Fruit fly (Drosophila melanogaster): ENCODE measurements around the gene CG7600.
A peak's percentile ranks its signal among the peaks of the same experiment; 100 is the strongest.

The CG7600 gene

DNA sequence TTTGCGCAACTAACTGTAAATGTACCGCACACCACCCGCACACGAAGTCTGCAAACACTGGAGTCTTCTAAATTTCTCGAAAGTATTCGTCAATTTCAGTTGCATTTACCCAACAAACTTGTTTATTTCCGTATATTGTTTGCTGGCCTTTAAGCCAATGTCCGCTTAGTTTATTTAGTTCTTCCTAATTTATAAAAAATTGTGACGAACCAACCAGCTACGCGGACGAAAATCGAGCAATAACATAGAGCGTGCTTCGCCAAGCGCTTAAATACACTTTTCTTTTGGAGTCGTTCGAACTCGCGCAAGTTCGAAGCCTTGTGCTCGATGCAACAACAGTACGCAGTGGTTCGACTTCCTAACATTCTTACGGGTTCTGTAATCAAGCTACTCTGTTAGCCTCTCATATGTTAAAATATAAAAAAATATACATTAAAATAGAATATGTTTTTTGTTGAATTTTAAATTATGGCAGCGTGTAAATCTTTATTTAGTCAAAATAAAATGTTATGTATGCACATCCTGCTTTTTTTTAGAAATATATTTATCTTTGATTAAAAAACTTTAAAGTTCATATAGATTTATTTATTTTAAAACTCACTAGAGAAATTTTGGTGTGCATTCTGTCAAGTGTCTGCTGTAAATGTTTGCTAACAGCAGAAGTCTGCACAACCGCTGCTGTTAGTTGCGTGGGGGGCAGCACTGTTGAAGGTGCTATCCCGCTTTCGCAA is 13.1 kb upstream of the CG7600 start, which contains the start of gene GlcAT-P (continued):
- no peak for TF ChIP-seq disco-r (GFP tag; optimal IDR thresholded peaks at IDR 0.05)
- TF ChIP-seq ci (GFP tag; IDR thresholded peaks at IDR 0.05): peak; percentile 48; the same call in 1 of the 3 replicates
- TF ChIP-seq Asciz (GFP tag; optimal IDR thresholded peaks at IDR 0.05): peak; percentile 40
- no peak for TF ChIP-seq CG16813 (GFP tag; IDR thresholded peaks at IDR 0.05; ENCODE audit: partially characterized antibody)
- peak; percentile 89 for TF ChIP-seq grau (tag; optimal IDR thresholded peaks at IDR 0.05)
- peak; percentile 78 for TF ChIP-seq CG17328 (GFP tag; IDR thresholded peaks at IDR 0.05)
- peak; percentile 70 for TF ChIP-seq CG10267 (tag; optimal IDR thresholded peaks at IDR 0.05)
- peak; percentile 78 for TF ChIP-seq gsb-n (tag; optimal IDR thresholded peaks at IDR 0.05)
- TF ChIP-seq sens (GFP tag): no peak
- TF ChIP-seq esg (GFP tag; conservative IDR thresholded peaks at IDR 0.05): peak; percentile 71
- no peak for TF ChIP-seq emc (GFP tag; optimal IDR thresholded peaks at IDR 0.05)
- TF ChIP-seq Camta (GFP tag; optimal IDR thresholded peaks at IDR 0.05): peak; percentile 11
- TF ChIP-seq trh (GFP tag; optimal IDR thresholded peaks at IDR 0.05): peak; percentile 40
- no peak for TF ChIP-seq maf-S (GFP tag; optimal IDR thresholded peaks at IDR 0.05)
- TF ChIP-seq Oaz (GFP tag; IDR thresholded peaks at IDR 0.05): peak; percentile 43
- TF ChIP-seq CG6791 (GFP tag; IDR thresholded peaks at IDR 0.05; ENCODE audit: partially characterized antibody): no peak
- peak; percentile 44 for TF ChIP-seq CG12155 (GFP tag; optimal IDR thresholded peaks at IDR 0.05)
- TF ChIP-seq CG6254 (GFP tag; optimal IDR thresholded peaks at IDR 0.05): no peak
- TF ChIP-seq HLH3B (GFP tag; IDR thresholded peaks at IDR 0.05): peak; percentile 65
- TF ChIP-seq CG4707 (GFP tag; optimal IDR thresholded peaks at IDR 0.05): no peak
- TF ChIP-seq CG6654 (GFP tag; optimal IDR thresholded peaks at IDR 0.05): peak; percentile 3
- TF ChIP-seq CG6272 (GFP tag; IDR thresholded peaks at IDR 0.05): peak; percentile 28; the same call in 1 of the 2 replicates
- TF ChIP-seq HLH54F (GFP tag; optimal IDR thresholded peaks at IDR 0.05): no peak
- TF ChIP-seq unc-4 (GFP tag; IDR thresholded peaks at IDR 0.05; ENCODE audit: partially characterized antibody): no peak
- TF ChIP-seq Dek (tag; optimal IDR thresholded peaks at IDR 0.05): peak; percentile 73
- TF ChIP-seq Atf3 (GFP tag; optimal IDR thresholded peaks at IDR 0.05): no peak
- TF ChIP-seq CHES-1-like (GFP tag; optimal IDR thresholded peaks at IDR 0.05): no peak
- TF ChIP-seq dmrt11E (tag; optimal IDR thresholded peaks at IDR 0.05): peak; percentile 79
- no peak for TF ChIP-seq jumu (GFP tag; optimal IDR thresholded peaks at IDR 0.05)
- TF ChIP-seq CG34224 (GFP tag; IDR thresholded peaks at IDR 0.05; ENCODE audit: partially characterized antibody): no peak
- no peak for TF ChIP-seq ftz-f1 (GFP tag; optimal IDR thresholded peaks at IDR 0.05)
- TF ChIP-seq ranshi (GFP tag; IDR thresholded peaks at IDR 0.05): peak; percentile 53; the same call in 1 of the 2 replicates
- no peak for TF ChIP-seq CG12071 (GFP tag; optimal IDR thresholded peaks at IDR 0.05)
- TF ChIP-seq Stat92E (GFP tag; optimal IDR thresholded peaks at IDR 0.05): no peak
- TF ChIP-seq sim (GFP tag; IDR thresholded peaks at IDR 0.05): peak; percentile 22; the same call in 1 of the 2 replicates
- peak; percentile 61 for TF ChIP-seq cwo (GFP tag; optimal IDR thresholded peaks at IDR 0.05)
- no peak for TF ChIP-seq CG10565 (GFP tag; optimal IDR thresholded peaks at IDR 0.05)
- TF ChIP-seq Dbx (GFP tag; IDR thresholded peaks at IDR 0.05): peak; percentile 73
- TF ChIP-seq Med (GFP tag): peak; percentile 50
- no peak for TF ChIP-seq pan (optimal IDR thresholded peaks at IDR 0.05)
- TF ChIP-seq pan (GFP tag; optimal IDR thresholded peaks at IDR 0.05 in 1 of 2, IDR thresholded peaks at IDR 0.05 in 1 of 2): peak in 1 of 2 experiments; percentile 78
- peak; percentile 56 for TF ChIP-seq Fer3 (tag; optimal IDR thresholded peaks at IDR 0.05)
- TF ChIP-seq CG30431 (GFP tag; optimal IDR thresholded peaks at IDR 0.05): no peak
- peak; percentile 78 for TF ChIP-seq Blimp-1 (GFP tag; optimal IDR thresholded peaks at IDR 0.05)
- TF ChIP-seq kah (GFP tag; optimal IDR thresholded peaks at IDR 0.05): peak; percentile 40
- TF ChIP-seq toy (GFP tag; IDR thresholded peaks at IDR 0.05): no peak
- peak; percentile 33 for TF ChIP-seq CG33557 (GFP tag; optimal IDR thresholded peaks at IDR 0.05)
- no peak for TF ChIP-seq hbn (GFP tag; IDR thresholded peaks at IDR 0.05; ENCODE audit: partially characterized antibody)
- no peak for TF ChIP-seq inv (GFP tag; IDR thresholded peaks at IDR 0.05; ENCODE audit: partially characterized antibody)
